Fruit fly (Drosophila melanogaster) whole organism, embryonic: Measurements from ENCODE around the gene CG10286.

Experiments used
- Aef1 ChIP-seq: fragments of 200-800 bp; sonication (Bioruptor generic); IDR thresholded peaks from 3 replicates; pipeline ENCODE4 v1.3.6; 2022; ENCODE audit warnings: missing biosample characterization, missing genetic modification characterization
- Atf-2 ChIP-seq: fragments of 200-800 bp; sonication (Bioruptor generic); optimal IDR thresholded peaks from 2 replicates; lab custom pipeline; 2016; ENCODE audit warnings: missing biosample characterization, missing genetic modification characterization
- CG10366 ChIP-seq: fragments of 200-800 bp; sonication (Bioruptor generic); IDR thresholded peaks from 2 replicates; pipeline ENCODE4 v1.3.6; 2022; ENCODE audit warnings: missing biosample characterization, missing genetic modification characterization
- CG11456 ChIP-seq: fragments of 200-800 bp; sonication (Bioruptor generic); IDR thresholded peaks from 3 replicates; pipeline ENCODE4 v1.3.6; 2022; ENCODE audit warnings: missing biosample characterization, missing genetic modification characterization
- CG11504 ChIP-seq: fragments of 200-800 bp; sonication (Bioruptor generic); optimal IDR thresholded peaks from 3 replicates; lab custom pipeline; 2019; ENCODE audit warnings: missing biosample characterization, mild to moderate bottlenecking, missing genetic modification characterization, moderate library complexity
- CG2116 ChIP-seq: fragments of 200-800 bp; sonication (Bioruptor generic); optimal IDR thresholded peaks from 3 replicates; lab custom pipeline; 2018; ENCODE audit warnings: missing biosample characterization, mild to moderate bottlenecking, missing genetic modification characterization
- CG30431 ChIP-seq: fragments of 200-800 bp; sonication (Bioruptor generic); optimal IDR thresholded peaks from 2 replicates; lab custom pipeline; 2017; ENCODE audit warnings: missing biosample characterization, missing genetic modification characterization
- CG31365 ChIP-seq: fragments of 200-800 bp; sonication (Bioruptor generic); optimal IDR thresholded peaks from 2 replicates; lab custom pipeline; 2018; ENCODE audit warnings: missing biosample characterization, mild to moderate bottlenecking, missing genetic modification characterization
- CG3281 ChIP-seq: fragments of 200-800 bp; sonication (Bioruptor generic); optimal IDR thresholded peaks from 3 replicates; lab custom pipeline; 2017; ENCODE audit warnings: missing biosample characterization, mild to moderate bottlenecking, missing genetic modification characterization
- CG34224 ChIP-seq: fragments of 200-800 bp; sonication (Bioruptor generic); IDR thresholded peaks from 3 replicates; pipeline ENCODE4 v1.3.6; 2022; ENCODE audit warnings: missing biosample characterization, missing genetic modification characterization; ENCODE audit not compliant: partially characterized antibody
- CG3995 ChIP-seq: fragments of 200-800 bp; sonication (Bioruptor generic); optimal IDR thresholded peaks from 3 replicates; lab custom pipeline; 2016; ENCODE audit warnings: missing biosample characterization, missing genetic modification characterization
- CG42726 ChIP-seq: fragments of 200-800 bp; sonication (Bioruptor generic); IDR thresholded peaks from 2 replicates; pipeline ENCODE4 v1.3.6; 2022; ENCODE audit warnings: missing biosample characterization, missing genetic modification characterization; ENCODE audit not compliant: partially characterized antibody
- CG4424 ChIP-seq: fragments of 200-800 bp; sonication (Bioruptor generic); optimal IDR thresholded peaks from 3 replicates; lab custom pipeline; 2016; ENCODE audit warnings: missing biosample characterization, missing genetic modification characterization
- CG6654 ChIP-seq: fragments of 200-800 bp; sonication (Bioruptor generic); optimal IDR thresholded peaks from 2 replicates; lab custom pipeline; 2017; ENCODE audit warnings: missing biosample characterization, mild to moderate bottlenecking, missing genetic modification characterization
- CG6683 ChIP-seq: fragments of 200-800 bp; sonication (Bioruptor generic); optimal IDR thresholded peaks from 2 replicates; lab custom pipeline; 2017; ENCODE audit warnings: missing biosample characterization, mild to moderate bottlenecking, missing genetic modification characterization, missing genetic modification reagents
- CG7963 ChIP-seq: fragments of 200-800 bp; sonication (Bioruptor generic); IDR thresholded peaks from 3 replicates; pipeline ENCODE4 v1.3.6; 2022; ENCODE audit warnings: missing biosample characterization, missing genetic modification characterization; ENCODE audit not compliant: partially characterized antibody
- Dad ChIP-seq: fragments of 200-800 bp; sonication (Bioruptor generic); optimal IDR thresholded peaks from 3 replicates; lab custom pipeline; 2016; ENCODE audit warnings: missing biosample characterization, missing genetic modification characterization
- Dip2 ChIP-seq: fragments of 200-800 bp; sonication (Bioruptor generic); IDR thresholded peaks from 2 replicates; pipeline ENCODE4 v1.3.6; 2022; ENCODE audit warnings: missing biosample characterization, missing genetic modification characterization
- Dref ChIP-seq: fragments of 200-800 bp; sonication (Bioruptor generic); IDR thresholded peaks from 2 replicates; pipeline ENCODE4 v1.3.6; 2022; ENCODE audit warnings: missing biosample characterization, missing genetic modification characterization
- Drgx ChIP-seq: fragments of 200-800 bp; sonication (Bioruptor generic); IDR thresholded peaks from 2 replicates; pipeline ENCODE4 v1.3.6; 2022; ENCODE audit warnings: missing biosample characterization, missing genetic modification characterization
- Fer1 ChIP-seq: fragments of 200-800 bp; sonication (Bioruptor generic); optimal IDR thresholded peaks from 2 replicates; lab custom pipeline; 2017; ENCODE audit warnings: missing biosample characterization, mild to moderate bottlenecking, missing genetic modification characterization
- HLH3B ChIP-seq: fragments of 200-800 bp; sonication (Bioruptor generic); IDR thresholded peaks from 2 replicates; pipeline ENCODE4 v1.3.6; 2022; ENCODE audit warnings: missing biosample characterization, missing genetic modification characterization
- Hey ChIP-seq: fragments of 200-800 bp; sonication (Bioruptor generic); optimal IDR thresholded peaks from 3 replicates; lab custom pipeline; 2018; ENCODE audit warnings: missing biosample characterization, mild to moderate bottlenecking, missing genetic modification characterization
- Kr ChIP-seq: fragments of 200-800 bp; sonication (Bioruptor generic); optimal IDR thresholded peaks from 2 replicates; lab custom pipeline; 2017; ENCODE audit warnings: missing biosample characterization, mild to moderate bottlenecking, missing genetic modification characterization
- Lim3 ChIP-seq: fragments of 200-800 bp; sonication (Bioruptor generic); IDR thresholded peaks from 2 replicates; pipeline ENCODE4 v1.3.6; 2022; ENCODE audit warnings: missing biosample characterization, missing genetic modification characterization
- NC2α ChIP-seq: fragments of 200-800 bp; sonication (Bioruptor generic); optimal IDR thresholded peaks from 2 replicates; lab custom pipeline; 2016; ENCODE audit warnings: missing biosample characterization, missing genetic modification characterization
- TFAM ChIP-seq: fragments of 200-800 bp; sonication (Bioruptor generic); optimal IDR thresholded peaks from 2 replicates; lab custom pipeline; 2017; ENCODE audit warnings: missing biosample characterization, missing genetic modification characterization, inconsistent platforms
- Usf ChIP-seq: fragments of 200-800 bp; sonication (Bioruptor generic); optimal IDR thresholded peaks from 2 replicates; lab custom pipeline; 2017; ENCODE audit warnings: missing genotype, missing biosample characterization, missing genetic modification characterization
- Xrp1 ChIP-seq: fragments of 200-800 bp; sonication (Bioruptor generic); IDR thresholded peaks from 2 replicates; pipeline ENCODE4 v1.3.6; 2022; ENCODE audit warnings: missing biosample characterization, missing genetic modification characterization
- ab ChIP-seq: fragments of 200-800 bp; sonication (Bioruptor generic); optimal IDR thresholded peaks from 2 replicates; lab custom pipeline; 2016; ENCODE audit warnings: missing biosample characterization, missing genetic modification characterization
- btn ChIP-seq: fragments of 200-800 bp; sonication (Bioruptor generic); optimal IDR thresholded peaks from 2 replicates; lab custom pipeline; 2016; ENCODE audit warnings: missing biosample characterization, missing genetic modification characterization
- cas ChIP-seq: fragments of 200-800 bp; sonication (Bioruptor generic); IDR thresholded peaks from 2 replicates; pipeline ENCODE4 v1.3.6; 2022; ENCODE audit warnings: missing biosample characterization, missing genetic modification characterization
- ci ChIP-seq: fragments of 200-800 bp; sonication (Bioruptor generic); IDR thresholded peaks from 3 replicates; pipeline ENCODE4 v1.3.6; 2022; ENCODE audit warnings: missing biosample characterization, missing genetic modification characterization
- da ChIP-seq: fragments of 200-800 bp; sonication (Bioruptor generic); optimal IDR thresholded peaks from 2 replicates; lab custom pipeline; 2016; ENCODE audit warnings: missing biosample characterization, missing genetic modification characterization
- dan ChIP-seq: fragments of 200-800 bp; sonication (Bioruptor generic); IDR thresholded peaks from 2 replicates; pipeline ENCODE4 v1.3.6; 2022; ENCODE audit warnings: missing biosample characterization, missing genetic modification characterization
- fd3F ChIP-seq: fragments of 200-800 bp; sonication (Bioruptor generic); optimal IDR thresholded peaks from 2 replicates; lab custom pipeline; 2018; ENCODE audit warnings: missing biosample characterization, mild to moderate bottlenecking, missing genetic modification characterization, moderate library complexity
- gem ChIP-seq: fragments of 200-800 bp; sonication (Bioruptor generic); optimal IDR thresholded peaks from 2 replicates; lab custom pipeline; 2019; ENCODE audit warnings: missing biosample characterization, mild to moderate bottlenecking, missing genetic modification characterization, moderate library complexity
- gsb ChIP-seq: fragments of 200-800 bp; sonication (Bioruptor generic); IDR thresholded peaks from 2 replicates; pipeline ENCODE4 v1.3.6; 2022; ENCODE audit warnings: missing biosample characterization, missing genetic modification characterization
- hb ChIP-seq: fragments of 200-800 bp; sonication (Bioruptor generic); IDR thresholded peaks from 3 replicates; pipeline ENCODE4 v1.3.6; 2022; ENCODE audit warnings: missing biosample characterization, missing genetic modification characterization; ENCODE audit not compliant: partially characterized antibody
- kah ChIP-seq: fragments of 200-800 bp; sonication (Bioruptor generic); optimal IDR thresholded peaks from 2 replicates; lab custom pipeline; 2018; ENCODE audit warnings: missing biosample characterization, mild to moderate bottlenecking, missing genetic modification characterization
- ken ChIP-seq: fragments of 200-800 bp; sonication (Bioruptor generic); IDR thresholded peaks from 3 replicates; pipeline ENCODE4 v1.3.6; 2022; ENCODE audit warnings: missing biosample characterization, missing genetic modification characterization
- nom ChIP-seq: fragments of 200-800 bp; sonication (Bioruptor generic); optimal IDR thresholded peaks from 2 replicates; lab custom pipeline; 2017; ENCODE audit warnings: missing biosample characterization, missing genetic modification characterization, mild to moderate bottlenecking, moderate library complexity, missing genetic modification reagents
- onecut ChIP-seq: fragments of 200-800 bp; sonication (Bioruptor generic); IDR thresholded peaks from 2 replicates; pipeline ENCODE4 v1.3.6; 2022; ENCODE audit warnings: missing biosample characterization, missing genetic modification characterization
- p53 ChIP-seq: fragments of 200-800 bp; sonication (Bioruptor generic); optimal IDR thresholded peaks from 2 replicates; lab custom pipeline; 2016; ENCODE audit warnings: missing biosample characterization, missing genetic modification characterization
- prd ChIP-seq, 3 experiments: fragments of >200 bp in 2 of 3; fragments of 200-800 bp in 1 of 3; sonication (Bioruptor generic) in 1 of 3; optimal IDR thresholded peaks in 2 of 3; IDR thresholded peaks in 1 of 3; 2 replicates in 2 of 3; 3 replicates in 1 of 3; pipeline versions ENCODE4 v1.3.6 to Lab custom; 2017 to 2022; ENCODE audit warnings: missing biosample characterization in 1 of 3, missing genetic modification characterization in 1 of 3
- row ChIP-seq: fragments of 200-800 bp; sonication (Bioruptor generic); IDR thresholded peaks from 3 replicates; pipeline ENCODE4 v1.3.6; 2022; ENCODE audit warnings: missing biosample characterization, missing genetic modification characterization
- salm ChIP-seq: fragments of 200-800 bp; sonication (Bioruptor generic); optimal IDR thresholded peaks from 2 replicates; lab custom pipeline; 2018; ENCODE audit warnings: missing biosample characterization, mild to moderate bottlenecking, missing genetic modification characterization
- sd ChIP-seq: fragments of 200-800 bp; sonication (Bioruptor generic); optimal IDR thresholded peaks from 3 replicates; lab custom pipeline; 2018; ENCODE audit warnings: missing biosample characterization, mild to moderate bottlenecking, missing genetic modification characterization, moderate library complexity
- slp2 ChIP-seq: fragments of 200-800 bp; sonication (Bioruptor generic); optimal IDR thresholded peaks from 2 replicates; lab custom pipeline; 2016; ENCODE audit warnings: missing biosample characterization, missing genetic modification characterization
- stc ChIP-seq: fragments of 200-800 bp; sonication (Bioruptor generic); IDR thresholded peaks from 2 replicates; pipeline ENCODE4 v1.3.6; 2022; ENCODE audit warnings: missing biosample characterization, missing genetic modification characterization
- wor ChIP-seq: fragments of 200-800 bp; sonication (Bioruptor generic); IDR thresholded peaks from 2 replicates; pipeline ENCODE4 v1.3.6; 2022; ENCODE audit warnings: missing biosample characterization, missing genetic modification characterization

The CG10286 gene

dm6 chr3R:6416242-6416641 lies 47.5 kb downstream of the CG10286 start (continued):
- peak; percentile 87 for TF ChIP-seq CG3281 (GFP tag; lab: Kevin White, UChicago)
- peak; percentile 85 for TF ChIP-seq HLH3B (GFP tag; lab: Robert Waterston, UW)
- TF ChIP-seq ken (GFP tag; lab: Robert Waterston, UW): peak; percentile 73; the same call in 2 of the 3 replicates
- no peak for TF ChIP-seq CG7963 (GFP tag; lab: Robert Waterston, UW)
- TF ChIP-seq CG42726: no peak
- no peak for TF ChIP-seq hb (GFP tag; lab: Robert Waterston, UW)
- TF ChIP-seq btn (GFP tag; lab: Kevin White, UChicago): peak; percentile 30
- TF ChIP-seq CG4424 (GFP tag; lab: Kevin White, UChicago): peak; percentile 56
- TF ChIP-seq Drgx: 0 out of 2 replicates have a peak, but pooled peaks have one; percentile 42
- peak; percentile 60 for TF ChIP-seq CG31365 (tag; lab: Kevin White, UChicago)
- peak; percentile 52 for TF ChIP-seq sd (tag; lab: Kevin White, UChicago)
- TF ChIP-seq p53: peak; percentile 4
- TF ChIP-seq Dref (GFP tag; lab: Robert Waterston, UW): no peak
- TF ChIP-seq CG34224: no peak
- peak; percentile 90 for TF ChIP-seq Fer1 (GFP tag; lab: Kevin White, UChicago)
- TF ChIP-seq kah: no peak
- TF ChIP-seq Hey: peak; percentile 39
- TF ChIP-seq CG10366 (GFP tag; lab: Robert Waterston, UW): peak; percentile 81
- peak; percentile 64 for TF ChIP-seq Lim3 (GFP tag; lab: Robert Waterston, UW)
- TF ChIP-seq cas (GFP tag; lab: Robert Waterston, UW): peak; percentile 33; the same call in 1 of the 2 replicates
- peak; percentile 76 for TF ChIP-seq Aef1 (GFP tag; lab: Robert Waterston, UW)
- TF ChIP-seq da (GFP tag; lab: Kevin White, UChicago): no peak
- TF ChIP-seq nom: no peak
- peak; percentile 19 for TF ChIP-seq NC2α (GFP tag; lab: Kevin White, UChicago)
- TF ChIP-seq gsb (GFP tag; lab: Robert Waterston, UW): no peak
- TF ChIP-seq Dad (GFP tag; lab: Kevin White, UChicago): peak; percentile 78
- no peak for TF ChIP-seq TFAM (GFP tag; lab: Kevin White, UChicago)
- TF ChIP-seq gem (tag; lab: Kevin White, UChicago): peak; percentile 80
- no peak for TF ChIP-seq prd (optimal IDR thresholded peaks at IDR 0.05; lab: Kevin White, UChicago)
- peak; percentile 80 for TF ChIP-seq prd (GFP tag; IDR thresholded peaks at IDR 0.05; lab: Robert Waterston, UW)
- TF ChIP-seq Xrp1: peak; percentile 73
- TF ChIP-seq fd3F (GFP tag; lab: Kevin White, UChicago): peak; percentile 60
- peak; percentile 37 for TF ChIP-seq CG6654 (GFP tag; lab: Kevin White, UChicago)
- peak; percentile 30 for TF ChIP-seq CG2116 (GFP tag; lab: Kevin White, UChicago)
- TF ChIP-seq wor (GFP tag; lab: Robert Waterston, UW): peak; percentile 50
- TF ChIP-seq Atf-2 (GFP tag; lab: Kevin White, UChicago): peak; percentile 58
- peak; percentile 50 for TF ChIP-seq CG3995
- peak; percentile 80 for TF ChIP-seq row (GFP tag; lab: Robert Waterston, UW)
- TF ChIP-seq CG11504: peak; percentile 78
- TF ChIP-seq CG6683 (GFP tag; lab: Kevin White, UChicago): peak; percentile 60
- TF ChIP-seq stc (GFP tag; lab: Robert Waterston, UW): peak; percentile 81
- TF ChIP-seq onecut (GFP tag; lab: Robert Waterston, UW): peak; percentile 75
- no peak for TF ChIP-seq Dip2 (GFP tag; lab: Robert Waterston, UW)
- TF ChIP-seq salm (tag; lab: Kevin White, UChicago): no peak
- TF ChIP-seq dan (GFP tag; lab: Robert Waterston, UW): no peak
- peak; percentile 51 for TF ChIP-seq Usf (GFP tag; lab: Kevin White, UChicago)
- TF ChIP-seq ab (GFP tag; lab: Kevin White, UChicago): peak; percentile 18
- TF ChIP-seq CG11456 (GFP tag; lab: Robert Waterston, UW): peak; percentile 84
- TF ChIP-seq Kr: no peak
- peak; percentile 88 for TF ChIP-seq ci (GFP tag; lab: Robert Waterston, UW)
- peak; percentile 74 for TF ChIP-seq slp2 (GFP tag; lab: Kevin White, UChicago)
- peak; percentile 63 for TF ChIP-seq CG30431 (GFP tag; lab: Kevin White, UChicago)
